Worm (Caenorhabditis elegans): ENCODE results near the gene srg-15.
A peak's percentile ranks its signal among the peaks of the same experiment; 100 is the strongest.

Gene srg-15

DNA sequence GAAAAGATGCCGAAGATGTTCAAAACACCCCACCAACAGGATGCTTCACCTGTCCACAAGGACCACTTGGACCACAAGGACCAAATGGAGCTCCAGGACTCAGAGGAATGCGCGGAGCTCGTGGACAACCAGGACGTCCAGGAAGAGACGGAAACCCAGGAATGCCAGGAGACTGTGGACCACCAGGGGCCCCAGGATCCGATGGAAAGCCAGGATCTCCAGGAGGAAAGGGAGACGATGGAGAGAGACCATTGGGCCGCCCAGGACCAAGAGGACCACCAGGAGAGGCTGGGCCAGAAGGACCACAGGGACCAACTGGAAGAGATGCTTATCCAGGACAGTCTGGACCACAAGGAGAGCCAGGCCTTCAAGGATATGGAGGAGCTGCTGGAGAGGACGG, 23.4 kb upstream of the srg-15 start:
- TF ChIP-seq pqm-1 (tag; optimal IDR thresholded peaks at IDR 0.05) (no peak), ama-1 (optimal IDR thresholded peaks at IDR 0.05) (no peak), snpc-4 (tag; optimal IDR thresholded peaks at IDR 0.05) (no peak), nfya-1 (tag; optimal IDR thresholded peaks at IDR 0.05; ENCODE audit: insufficient read depth) (no peak), ztf-11 (tag; optimal IDR thresholded peaks at IDR 0.05) (no peak), nhr-43 (tag; optimal IDR thresholded peaks at IDR 0.05; ENCODE audit: poor library complexity, severe bottlenecking) (no peak), ceh-9 (tag; optimal IDR thresholded peaks at IDR 0.05) (no peak), fkh-2 (tag; optimal IDR thresholded peaks at IDR 0.05) (no peak), elt-2 (tag; optimal IDR thresholded peaks at IDR 0.05) (no peak), daf-12 (tag; optimal IDR thresholded peaks at IDR 0.05) (no peak), nhr-25 (tag; optimal IDR thresholded peaks at IDR 0.05) (no peak), nhr-28 (tag; optimal IDR thresholded peaks at IDR 0.05) (no peak), jun-1 (tag; optimal IDR thresholded peaks at IDR 0.05) (no peak), nhr-12 (tag; optimal IDR thresholded peaks at IDR 0.05) (no peak)

DNA sequence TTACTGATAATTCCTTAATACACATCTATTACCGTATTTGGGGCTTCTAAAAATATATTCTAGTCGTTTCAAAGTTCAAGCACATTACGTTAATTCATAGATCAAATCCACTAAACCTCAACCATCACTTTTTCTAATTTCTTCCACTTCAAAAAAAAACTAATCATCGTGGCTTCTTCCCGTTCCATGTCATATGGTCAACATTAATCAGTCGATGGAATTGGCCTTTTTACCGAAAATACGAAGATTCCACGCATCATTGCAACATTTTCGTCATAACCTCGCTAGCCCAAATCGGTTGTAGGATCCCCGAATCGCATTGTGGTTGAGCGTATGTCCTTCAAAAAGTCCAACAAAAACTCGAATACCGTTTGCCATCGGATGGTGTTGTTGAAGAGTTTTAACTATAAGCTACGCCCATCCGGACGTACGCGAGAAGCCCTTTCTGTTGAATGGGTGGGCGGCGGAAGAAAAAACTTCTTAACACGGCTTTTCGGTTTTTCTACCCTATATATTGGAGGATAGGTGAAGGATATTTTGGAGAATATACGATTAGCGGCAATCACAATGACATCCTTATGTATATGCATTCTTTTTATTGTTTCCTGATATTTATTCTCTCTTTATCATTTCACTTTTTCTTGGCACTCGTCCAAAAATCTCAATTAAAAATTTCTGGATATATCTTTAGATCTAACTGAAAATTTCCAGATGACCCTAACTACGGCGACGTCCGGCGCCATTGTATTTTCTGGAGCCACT, 22.3 kb upstream of the srg-15 start, which contains the start of gene rol-6:
Gene rol-6, plus strand, starts transcription at position 712 of the 762 bp plus-strand sequence.
- TF ChIP-seq aly-2 (tag; optimal IDR thresholded peaks at IDR 0.05) (no peak), nhr-43 (tag; optimal IDR thresholded peaks at IDR 0.05; ENCODE audit: poor library complexity, severe bottlenecking) (peak; percentile 68), pha-4 (tag; optimal IDR thresholded peaks at IDR 0.05) (no peak)

DNA sequence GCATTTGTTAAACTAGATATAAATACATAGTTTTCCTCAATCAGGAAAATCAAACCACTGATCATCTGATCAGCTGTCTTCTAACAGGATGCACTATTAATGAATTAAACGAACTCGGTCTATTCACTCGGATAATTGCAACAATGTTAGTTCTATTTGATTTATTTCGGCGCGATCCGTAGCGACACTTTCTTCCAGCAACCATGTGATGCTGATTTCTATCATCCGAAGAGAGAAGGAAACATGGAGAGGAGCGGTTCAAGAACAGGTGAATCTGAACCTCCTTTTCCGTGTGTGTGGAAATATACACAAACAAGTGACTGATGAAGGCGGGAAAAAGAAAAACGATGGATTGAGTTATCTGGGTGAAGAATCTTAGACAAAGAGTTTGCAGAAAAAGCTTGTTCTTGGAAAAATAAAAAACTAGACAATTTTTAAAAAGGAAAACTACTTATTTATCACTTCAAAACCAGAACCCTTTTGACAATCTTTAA, 21.6 kb upstream of the srg-15 start:
- TF ChIP-seq nhr-43 (tag; optimal IDR thresholded peaks at IDR 0.05; ENCODE audit: poor library complexity, severe bottlenecking) (peak; percentile 53), aly-2 (tag; optimal IDR thresholded peaks at IDR 0.05) (no peak), ceh-28 (tag; optimal IDR thresholded peaks at IDR 0.05) (no peak), elt-1 (tag; optimal IDR thresholded peaks at IDR 0.05) (peak; percentile 37), eor-1 (tag; optimal IDR thresholded peaks at IDR 0.05) (no peak)

DNA sequence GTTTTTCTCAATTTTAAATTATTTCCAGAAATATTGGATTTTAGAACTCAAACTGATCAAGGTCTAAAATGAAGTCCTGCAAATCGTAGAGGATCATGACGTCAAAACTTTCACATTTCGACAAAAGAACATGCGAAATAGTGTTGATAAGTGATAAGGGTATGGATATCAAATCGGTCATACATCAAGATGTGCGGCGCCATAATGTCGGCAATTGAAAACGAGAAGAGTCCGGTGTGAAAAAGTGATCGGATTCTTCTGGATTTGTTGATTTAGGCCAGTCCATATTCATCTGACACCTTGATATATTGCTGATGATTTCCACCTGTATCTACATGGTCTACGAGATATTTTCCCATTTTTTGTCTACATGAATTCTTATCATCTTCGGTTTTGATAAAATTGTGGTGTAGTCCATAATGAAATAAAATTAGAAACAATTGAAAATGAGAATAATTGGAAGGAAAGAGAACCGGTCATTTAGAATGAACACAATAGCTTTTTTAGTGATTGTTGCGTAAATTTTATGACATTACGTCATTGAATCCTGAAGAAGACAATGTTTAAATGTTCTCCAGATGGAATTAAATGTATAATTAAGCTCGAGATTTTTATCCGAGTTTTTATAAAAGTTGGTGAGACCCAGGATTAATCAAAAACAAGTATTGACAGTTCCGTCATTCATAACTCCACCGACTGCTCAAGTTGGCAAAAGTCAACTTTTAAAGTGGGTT, 20.9 kb upstream of the srg-15 start:
- TF ChIP-seq lsy-12 (tag; optimal IDR thresholded peaks at IDR 0.05) (no peak), nhr-43 (tag; optimal IDR thresholded peaks at IDR 0.05; ENCODE audit: poor library complexity, severe bottlenecking) (peak; percentile 62), nhr-23 (tag; optimal IDR thresholded peaks at IDR 0.05) (peak; percentile 37), ceh-9 (tag; optimal IDR thresholded peaks at IDR 0.05) (no peak)

DNA sequence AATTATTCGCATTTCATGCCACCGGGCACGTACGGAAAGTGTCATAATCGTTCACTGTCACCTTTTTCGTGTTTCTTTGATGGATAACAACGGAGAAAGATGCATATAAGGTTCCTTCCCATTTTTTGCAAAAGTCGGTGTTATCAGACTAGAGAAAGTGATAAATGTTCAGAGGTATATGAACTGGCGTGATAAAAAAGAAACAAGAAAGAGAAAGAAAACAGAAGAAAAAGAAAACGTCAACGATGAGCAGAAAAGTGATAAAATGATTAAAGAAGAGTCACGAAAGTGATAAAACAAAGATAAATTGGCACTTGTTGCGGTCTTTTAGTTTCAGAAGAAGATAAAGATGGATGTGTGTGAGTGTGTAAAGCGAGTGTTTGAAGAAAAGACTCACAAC, 20.1 kb upstream of the srg-15 start:
- no peak for TF ChIP-seq egl-27 (tag; optimal IDR thresholded peaks at IDR 0.05)
- no peak for TF ChIP-seq mdl-1 (tag; optimal IDR thresholded peaks at IDR 0.05)
- peak; percentile 6 for TF ChIP-seq egl-5 (tag; optimal IDR thresholded peaks at IDR 0.05)
- no peak for TF ChIP-seq nhr-11 (tag; optimal IDR thresholded peaks at IDR 0.05)
- no peak for TF ChIP-seq nhr-67 (tag; optimal IDR thresholded peaks at IDR 0.05)
- no peak for TF ChIP-seq nhr-43 (tag; optimal IDR thresholded peaks at IDR 0.05; ENCODE audit: poor library complexity, severe bottlenecking)
- no peak for TF ChIP-seq eor-1 (tag; optimal IDR thresholded peaks at IDR 0.05)
- TF ChIP-seq sea-2 (GFP tag; optimal IDR thresholded peaks at IDR 0.05): no peak
- TF ChIP-seq unc-62 (GFP tag; optimal IDR thresholded peaks at IDR 0.05): no peak
- TF ChIP-seq nhr-28 (tag; optimal IDR thresholded peaks at IDR 0.05): no peak
- peak; percentile 5 for TF ChIP-seq nhr-25 (tag; optimal IDR thresholded peaks at IDR 0.05)
- no peak for TF ChIP-seq ceh-28 (tag; optimal IDR thresholded peaks at IDR 0.05)
- TF ChIP-seq elt-3 (tag; optimal IDR thresholded peaks at IDR 0.05): peak in 1 of 3 experiments; percentile 75
- no peak for TF ChIP-seq elt-1 (tag; optimal IDR thresholded peaks at IDR 0.05)
- TF ChIP-seq nhr-23 (tag; optimal IDR thresholded peaks at IDR 0.05): no peak
- TF ChIP-seq R02D3.7 (tag; optimal IDR thresholded peaks at IDR 0.05): no peak
- no peak for TF ChIP-seq ztf-4 (tag; optimal IDR thresholded peaks at IDR 0.05)
- no peak for TF ChIP-seq daf-12 (tag; optimal IDR thresholded peaks at IDR 0.05)
